Fruit fly (Drosophila melanogaster) whole organism, embryonic: ENCODE results near the gene Hrd3.

Source experiments
- CG10274 ChIP-seq: fragments of 200-800 bp; sonication (Bioruptor generic); optimal IDR thresholded peaks from 3 replicates; lab custom pipeline; 2017; ENCODE audit warnings: missing biosample characterization, mild to moderate bottlenecking, missing genetic modification characterization
- CG11093 ChIP-seq: fragments of 200-800 bp; sonication (Bioruptor generic); IDR thresholded peaks from 3 replicates; pipeline ENCODE4 v1.3.6; 2022; ENCODE audit warnings: missing biosample characterization, missing genetic modification characterization
- CG11695 ChIP-seq: fragments of 200-800 bp; sonication (Bioruptor generic); IDR thresholded peaks from 3 replicates; pipeline ENCODE4 v1.3.6; 2022; ENCODE audit warnings: missing biosample characterization, missing genetic modification characterization
- CG12104 ChIP-seq: fragments of 200-800 bp; sonication (Bioruptor generic); optimal IDR thresholded peaks from 3 replicates; lab custom pipeline; 2016; ENCODE audit warnings: missing biosample characterization, missing genetic modification characterization
- CG12659 ChIP-seq: fragments of 200-800 bp; sonication (Bioruptor generic); optimal IDR thresholded peaks from 3 replicates; lab custom pipeline; 2017; ENCODE audit warnings: mild to moderate bottlenecking, missing biosample characterization, missing genetic modification reagents, missing genetic modification characterization
- CG13296 ChIP-seq: fragments of 200-800 bp; sonication (Bioruptor generic); optimal IDR thresholded peaks from 3 replicates; lab custom pipeline; 2018; ENCODE audit warnings: missing biosample characterization, mild to moderate bottlenecking, missing genetic modification characterization
- CG15514 ChIP-seq: fragments of 200-800 bp; sonication (Bioruptor generic); optimal IDR thresholded peaks from 3 replicates; lab custom pipeline; 2017; ENCODE audit warnings: missing biosample characterization, missing genetic modification characterization, mild to moderate bottlenecking, moderate library complexity, missing genetic modification reagents
- CG16863 ChIP-seq: fragments of 200-800 bp; sonication (Bioruptor generic); optimal IDR thresholded peaks from 3 replicates; lab custom pipeline; 2016; ENCODE audit warnings: missing biosample characterization, missing genetic modification characterization
- CG17186 ChIP-seq: fragments of 200-800 bp; sonication (Bioruptor generic); optimal IDR thresholded peaks from 3 replicates; lab custom pipeline; 2017; ENCODE audit warnings: missing biosample characterization, missing genetic modification reagents, missing genetic modification characterization
- CG3281 ChIP-seq: fragments of 200-800 bp; sonication (Bioruptor generic); optimal IDR thresholded peaks from 3 replicates; lab custom pipeline; 2017; ENCODE audit warnings: missing biosample characterization, mild to moderate bottlenecking, missing genetic modification characterization
- CG5180 ChIP-seq: fragments of 200-800 bp; sonication (Bioruptor generic); optimal IDR thresholded peaks from 3 replicates; lab custom pipeline; 2017; ENCODE audit warnings: missing biosample characterization, missing genetic modification characterization, mild to moderate bottlenecking, moderate library complexity, missing genetic modification reagents
- CHES-1-like ChIP-seq: fragments of 200-800 bp; sonication (Bioruptor generic); optimal IDR thresholded peaks from 2 replicates; lab custom pipeline; 2016; ENCODE audit warnings: missing biosample characterization, missing genetic modification characterization
- Chrac-16 ChIP-seq: fragments of 200-800 bp; sonication (Bioruptor generic); optimal IDR thresholded peaks from 3 replicates; lab custom pipeline; 2016; ENCODE audit warnings: missing biosample characterization, missing genetic modification characterization
- CoRest ChIP-seq: fragments of 200-800 bp; sonication (Bioruptor generic); optimal IDR thresholded peaks from 3 replicates; lab custom pipeline; 2018; ENCODE audit warnings: missing biosample characterization, mild to moderate bottlenecking, missing genetic modification characterization, moderate library complexity
- Dfd ChIP-seq, 2 experiments: fragments of >200 bp; optimal IDR thresholded peaks; 2 replicates each; lab custom pipeline; 2017; ENCODE audit warnings: missing biosample characterization in 2 of 2, missing genetic modification characterization in 2 of 2
- Dll ChIP-seq: fragments of 200-800 bp; sonication (Bioruptor generic); IDR thresholded peaks from 4 replicates; pipeline ENCODE4 v1.3.6; 2022; ENCODE audit warnings: missing biosample characterization, missing genetic modification characterization; ENCODE audit not compliant: partially characterized antibody
- Doc2 ChIP-seq: fragments of 200-800 bp; sonication (Bioruptor generic); IDR thresholded peaks from 2 replicates; pipeline ENCODE4 v1.3.6; 2022; ENCODE audit warnings: missing biosample characterization, missing genetic modification characterization
- Hmx ChIP-seq: fragments of 200-800 bp; sonication (Bioruptor generic); optimal IDR thresholded peaks from 2 replicates; lab custom pipeline; 2016; ENCODE audit warnings: missing biosample characterization, missing genetic modification characterization
- Hr51 ChIP-seq, 2 experiments: fragments of 200-800 bp; sonication (Bioruptor generic); optimal IDR thresholded peaks; 2 replicates in 1 of 2; 3 replicates in 1 of 2; lab custom pipeline; 2016 to 2018; ENCODE audit warnings: missing biosample characterization in 2 of 2, missing genetic modification characterization in 2 of 2, mild to moderate bottlenecking in 1 of 2, moderate library complexity in 1 of 2
- NK7.1 ChIP-seq: fragments of 200-800 bp; sonication (Bioruptor generic); optimal IDR thresholded peaks from 3 replicates; lab custom pipeline; 2016; ENCODE audit warnings: missing biosample characterization, missing genetic modification characterization
- Opbp ChIP-seq: fragments of 200-800 bp; sonication (Bioruptor generic); IDR thresholded peaks from 3 replicates; pipeline ENCODE4 v1.3.6; 2022; ENCODE audit warnings: missing biosample characterization, missing genetic modification characterization; ENCODE audit not compliant: partially characterized antibody
- PHDP ChIP-seq: fragments of 200-800 bp; sonication (Bioruptor generic); optimal IDR thresholded peaks from 3 replicates; lab custom pipeline; 2018; ENCODE audit warnings: missing biosample characterization, mild to moderate bottlenecking, missing genetic modification characterization, moderate library complexity
- Rfx ChIP-seq: fragments of 200-800 bp; sonication (Bioruptor generic); IDR thresholded peaks from 2 replicates; pipeline ENCODE4 v1.3.6; 2022; ENCODE audit warnings: missing biosample characterization, missing genetic modification characterization
- Xrp1 ChIP-seq: fragments of 200-800 bp; sonication (Bioruptor generic); IDR thresholded peaks from 2 replicates; pipeline ENCODE4 v1.3.6; 2022; ENCODE audit warnings: missing biosample characterization, missing genetic modification characterization
- ash1 ChIP-seq: fragments of 200-800 bp; sonication (Bioruptor generic); optimal IDR thresholded peaks from 2 replicates; lab custom pipeline; 2018; ENCODE audit warnings: missing biosample characterization, mild to moderate bottlenecking, missing genetic modification characterization
- bowl ChIP-seq: fragments of 200-800 bp; sonication (Bioruptor generic); IDR thresholded peaks from 2 replicates; pipeline ENCODE4 v1.3.6; 2022; ENCODE audit warnings: missing biosample characterization, missing genetic modification characterization
- bsh ChIP-seq, 2 experiments: fragments of 200-800 bp; sonication (Bioruptor generic); optimal IDR thresholded peaks; 2 replicates each; lab custom pipeline; 2017 to 2018; ENCODE audit warnings: mild to moderate bottlenecking in 2 of 2, missing biosample characterization in 2 of 2, missing genetic modification characterization in 2 of 2, moderate library complexity in 1 of 2
- cg ChIP-seq: fragments of 200-800 bp; sonication (Bioruptor generic); optimal IDR thresholded peaks from 3 replicates; lab custom pipeline; 2019; ENCODE audit warnings: missing biosample characterization, mild to moderate bottlenecking, missing genetic modification characterization, moderate library complexity
- chif ChIP-seq, 2 experiments: fragments of 200-800 bp; sonication (Bioruptor generic); optimal IDR thresholded peaks; 3 replicates each; lab custom pipeline; 2016; ENCODE audit warnings: missing biosample characterization in 2 of 2, missing genetic modification characterization in 2 of 2
- dati ChIP-seq: fragments of 200-800 bp; sonication (Bioruptor generic); IDR thresholded peaks from 2 replicates; pipeline ENCODE4 v1.3.6; 2022; ENCODE audit warnings: missing biosample characterization, missing genetic modification characterization
- eve ChIP-seq, 2 experiments: fragments of >200 bp; optimal IDR thresholded peaks; 2 replicates each; lab custom pipeline; 2017; ENCODE audit warnings: missing biosample characterization in 2 of 2, missing genetic modification characterization in 2 of 2
- fd64A ChIP-seq: fragments of 200-800 bp; sonication (Bioruptor generic); optimal IDR thresholded peaks from 3 replicates; lab custom pipeline; 2018; ENCODE audit warnings: missing biosample characterization, mild to moderate bottlenecking, missing genetic modification characterization
- gce ChIP-seq: fragments of 200-800 bp; sonication (Bioruptor generic); IDR thresholded peaks from 3 replicates; pipeline ENCODE4 v1.3.6; 2022; ENCODE audit warnings: missing biosample characterization, missing genetic modification characterization
- ham ChIP-seq: fragments of 200-800 bp; sonication (Bioruptor generic); IDR thresholded peaks from 2 replicates; pipeline ENCODE4 v1.3.6; 2022; ENCODE audit warnings: missing biosample characterization, missing genetic modification characterization
- hbn ChIP-seq: fragments of 200-800 bp; sonication (Bioruptor generic); IDR thresholded peaks from 2 replicates; pipeline ENCODE4 v1.3.6; 2022; ENCODE audit warnings: missing biosample characterization, missing genetic modification characterization; ENCODE audit not compliant: partially characterized antibody
- hkb ChIP-seq, 2 experiments: fragments of 200-800 bp in 1 of 2; fragments of >200 bp in 1 of 2; sonication (Bioruptor generic) in 1 of 2; IDR thresholded peaks in 1 of 2; optimal IDR thresholded peaks in 1 of 2; 2 replicates each; pipeline versions ENCODE4 v1.3.6 to Lab custom; 2017 to 2022; ENCODE audit warnings: missing biosample characterization in 1 of 2, missing genetic modification characterization in 1 of 2
- jigr1 ChIP-seq: fragments of 200-800 bp; sonication (Bioruptor generic); IDR thresholded peaks from 3 replicates; pipeline ENCODE4 v1.3.6; 2022; ENCODE audit warnings: missing biosample characterization, missing genetic modification characterization
- kah ChIP-seq: fragments of 200-800 bp; sonication (Bioruptor generic); optimal IDR thresholded peaks from 2 replicates; lab custom pipeline; 2018; ENCODE audit warnings: missing biosample characterization, mild to moderate bottlenecking, missing genetic modification characterization
- lmd ChIP-seq: fragments of 200-800 bp; sonication (Bioruptor generic); IDR thresholded peaks from 2 replicates; pipeline ENCODE4 v1.3.6; 2022; ENCODE audit warnings: missing biosample characterization, missing genetic modification characterization
- lov ChIP-seq, 2 experiments: fragments of 200-800 bp in 1 of 2; fragments of >200 bp in 1 of 2; sonication (Bioruptor generic) in 1 of 2; IDR thresholded peaks in 1 of 2; optimal IDR thresholded peaks in 1 of 2; 2 replicates in 1 of 2; 3 replicates in 1 of 2; pipeline versions ENCODE4 v1.3.6 to Lab custom; 2017 to 2022; ENCODE audit warnings: missing biosample characterization in 1 of 2, missing genetic modification characterization in 1 of 2
- otp ChIP-seq: fragments of 200-800 bp; sonication (Bioruptor generic); IDR thresholded peaks from 3 replicates; pipeline ENCODE4, ENCODE4 v1.3.6; 2022; ENCODE audit warnings: missing biosample characterization, missing genetic modification characterization
- pb ChIP-seq: fragments of 200-800 bp; sonication (Bioruptor generic); optimal IDR thresholded peaks from 3 replicates; lab custom pipeline; 2016; ENCODE audit warnings: missing biosample characterization, missing genetic modification characterization
- prd ChIP-seq, 3 experiments: fragments of >200 bp in 2 of 3; fragments of 200-800 bp in 1 of 3; sonication (Bioruptor generic) in 1 of 3; optimal IDR thresholded peaks in 2 of 3; IDR thresholded peaks in 1 of 3; 2 replicates in 2 of 3; 3 replicates in 1 of 3; pipeline versions ENCODE4 v1.3.6 to Lab custom; 2017 to 2022; ENCODE audit warnings: missing biosample characterization in 1 of 3, missing genetic modification characterization in 1 of 3
- ranshi ChIP-seq: fragments of 200-800 bp; sonication (Bioruptor generic); IDR thresholded peaks from 2 replicates; pipeline ENCODE4 v1.3.6; 2022; ENCODE audit warnings: missing biosample characterization, missing genetic modification characterization
- tll ChIP-seq, 2 experiments: fragments of 200-800 bp in 1 of 2; fragments of >200 bp in 1 of 2; sonication (Bioruptor generic) in 1 of 2; optimal IDR thresholded peaks; 2 replicates each; lab custom pipeline; 2017 to 2019; ENCODE audit warnings: missing biosample characterization in 2 of 2, missing genetic modification characterization in 2 of 2, mild to moderate bottlenecking in 1 of 2, moderate library complexity in 1 of 2
- ttk ChIP-seq: fragments of 200-800 bp; sonication (Bioruptor generic); IDR thresholded peaks from 2 replicates; pipeline ENCODE4 v2.1.2; 2022; ENCODE audit warnings: missing biosample characterization, missing genetic modification characterization
- unc-4 ChIP-seq: fragments of 200-800 bp; sonication (Bioruptor generic); IDR thresholded peaks from 2 replicates; pipeline ENCODE4 v1.3.6; 2022; ENCODE audit warnings: missing biosample characterization, missing genetic modification characterization; ENCODE audit not compliant: partially characterized antibody
- wdn ChIP-seq: fragments of 200-800 bp; sonication (Bioruptor generic); IDR thresholded peaks from 2 replicates; pipeline ENCODE4 v1.3.6; 2022; ENCODE audit warnings: missing biosample characterization, missing genetic modification characterization

Hrd3 gene

dm6 chr3R:23729066-23729465, 29.3 kb downstream of the Hrd3 start (continued):
- no peak for TF ChIP-seq Dfd (GFP tag; optimal IDR thresholded peaks at IDR 0.05; lab: Kevin White, UChicago)
- no peak for TF ChIP-seq Hmx (GFP tag; lab: Kevin White, UChicago)
- no peak for TF ChIP-seq Chrac-16 (GFP tag; lab: Kevin White, UChicago)
- TF ChIP-seq tll (GFP tag; optimal IDR thresholded peaks at IDR 0.05; lab: Kevin White, UChicago) = peak in 1 of 2 experiments; percentile 74
- TF ChIP-seq bsh (GFP tag; optimal IDR thresholded peaks at IDR 0.05; lab: Kevin White, UChicago) = peak in 1 of 2 experiments; percentile 24
- TF ChIP-seq Doc2 (GFP tag; lab: Robert Waterston, UW) = no peak
- no peak for TF ChIP-seq CoRest (tag; lab: Kevin White, UChicago)
- TF ChIP-seq CG12659 (GFP tag; lab: Kevin White, UChicago) = peak; percentile 29
- TF ChIP-seq CG11093 (GFP tag; lab: Robert Waterston, UW) = no peak
- no peak for TF ChIP-seq pb (GFP tag; lab: Kevin White, UChicago)
- peak; percentile 72 for TF ChIP-seq ash1
- no peak for TF ChIP-seq CG12104
- no peak for TF ChIP-seq CG17186
- TF ChIP-seq CG15514 = peak; percentile 62
- TF ChIP-seq otp = no peak
- TF ChIP-seq jigr1 (GFP tag; lab: Robert Waterston, UW) = no peak
- TF ChIP-seq eve (GFP tag; optimal IDR thresholded peaks at IDR 0.05; lab: Kevin White, UChicago) = no peak
- TF ChIP-seq CG5180 (GFP tag; lab: Kevin White, UChicago) = peak; percentile 3
- peak; percentile 19 for TF ChIP-seq fd64A (GFP tag; lab: Kevin White, UChicago)
- peak; percentile 18 for TF ChIP-seq CHES-1-like
- peak; percentile 65 for TF ChIP-seq PHDP (tag; lab: Kevin White, UChicago)
- TF ChIP-seq CG16863 (GFP tag; lab: Kevin White, UChicago) = no peak
- peak; percentile 53; the same call in 1 of the 2 replicates for TF ChIP-seq Xrp1 (GFP tag; lab: Robert Waterston, UW)
- 0 out of 2 replicates have a peak, but pooled peaks have one; percentile 8 for TF ChIP-seq wdn (GFP tag; lab: Robert Waterston, UW)
- TF ChIP-seq gce = peak; percentile 28; the same call in 1 of the 3 replicates
- TF ChIP-seq Rfx = peak; percentile 48; the same call in 1 of the 2 replicates
- TF ChIP-seq kah (GFP tag; lab: Kevin White, UChicago) = peak; percentile 24
- peak; percentile 72 for TF ChIP-seq CG3281 (GFP tag; lab: Kevin White, UChicago)
- no peak for TF ChIP-seq dati (GFP tag; lab: Robert Waterston, UW)
- TF ChIP-seq lmd (GFP tag; lab: Robert Waterston, UW) = no peak
- TF ChIP-seq bowl (GFP tag; lab: Robert Waterston, UW) = no peak
- no peak for TF ChIP-seq hkb (optimal IDR thresholded peaks at IDR 0.05; lab: Kevin White, UChicago)
- peak; percentile 54; the same call in 1 of the 2 replicates for TF ChIP-seq hkb (GFP tag; IDR thresholded peaks at IDR 0.05; lab: Robert Waterston, UW)
- TF ChIP-seq CG11695 (GFP tag; lab: Robert Waterston, UW) = 0 out of 3 replicates have a peak, but pooled peaks have one; percentile 8
- no peak for TF ChIP-seq NK7.1 (GFP tag; lab: Kevin White, UChicago)
- 0 out of 2 replicates have a peak, but pooled peaks have one; percentile 32 for TF ChIP-seq ranshi
- TF ChIP-seq lov (optimal IDR thresholded peaks at IDR 0.05; lab: Kevin White, UChicago) = no peak
- TF ChIP-seq lov (GFP tag; IDR thresholded peaks at IDR 0.05; lab: Robert Waterston, UW) = no peak
- peak; percentile 4 for TF ChIP-seq CG10274 (GFP tag; lab: Kevin White, UChicago)
- peak; percentile 81 for TF ChIP-seq CG13296 (GFP tag; lab: Kevin White, UChicago)
- TF ChIP-seq unc-4 (GFP tag; lab: Robert Waterston, UW) = no peak
- peak in 1 of 2 experiments; percentile 12 for TF ChIP-seq Hr51 (GFP tag; optimal IDR thresholded peaks at IDR 0.05; lab: Kevin White, UChicago)
- TF ChIP-seq chif (GFP tag; optimal IDR thresholded peaks at IDR 0.05; lab: Kevin White, UChicago) = no peak
- no peak for TF ChIP-seq cg
- TF ChIP-seq ham = no peak
- no peak for TF ChIP-seq prd (optimal IDR thresholded peaks at IDR 0.05; lab: Kevin White, UChicago)
- no peak for TF ChIP-seq prd (GFP tag; IDR thresholded peaks at IDR 0.05; lab: Robert Waterston, UW)
- no peak for TF ChIP-seq ttk (GFP tag; lab: Robert Waterston, UW)
- no peak for TF ChIP-seq Dll (GFP tag; lab: Robert Waterston, UW)
- no peak for TF ChIP-seq Opbp (GFP tag; lab: Robert Waterston, UW)
- no peak for TF ChIP-seq hbn (GFP tag; lab: Robert Waterston, UW)
